Fruit fly (Drosophila melanogaster): ENCODE results near the gene smog.

Gene smog

dm6 chr2L:4915715-4916153 is 63.1 kb downstream of the smog start (continued):
- TF ChIP-seq Nf-YA (GFP tag; IDR thresholded peaks at IDR 0.05) (0 out of 2 replicates have a peak, but pooled peaks have one; percentile 43), Ptx1 (GFP tag; IDR thresholded peaks at IDR 0.05) (peak; percentile 18; the same call in 1 of the 2 replicates), CG11504 (tag; optimal IDR thresholded peaks at IDR 0.05) (peak; percentile 63), CG13296 (GFP tag; optimal IDR thresholded peaks at IDR 0.05) (no peak), wor (GFP tag; IDR thresholded peaks at IDR 0.05) (peak; percentile 33; the same call in 1 of the 2 replicates), Oli (tag; optimal IDR thresholded peaks at IDR 0.05) (peak; percentile 22), tll (GFP tag; optimal IDR thresholded peaks at IDR 0.05) (no peak), CG3281 (GFP tag; optimal IDR thresholded peaks at IDR 0.05) (peak; percentile 3), cwo (GFP tag; optimal IDR thresholded peaks at IDR 0.05) (peak; percentile 1), CG15601 (tag; optimal IDR thresholded peaks at IDR 0.05) (peak; percentile 7), CG4360 (GFP tag; IDR thresholded peaks at IDR 0.05) (peak; percentile 46), CoRest (tag; optimal IDR thresholded peaks at IDR 0.05) (peak; percentile 22), CG17361 (GFP tag; IDR thresholded peaks at IDR 0.05) (peak; percentile 67), crol (GFP tag; IDR thresholded peaks at IDR 0.05) (peak; percentile 54), grn (GFP tag; optimal IDR thresholded peaks at IDR 0.05) (no peak), CG13424 (tag; optimal IDR thresholded peaks at IDR 0.05) (peak; percentile 24), slbo (GFP tag; IDR thresholded peaks at IDR 0.05) (no peak), Six4 (GFP tag; optimal IDR thresholded peaks at IDR 0.05) (peak; percentile 21), Rx (GFP tag; IDR thresholded peaks at IDR 0.05) (no peak), CG13624 (GFP tag; optimal IDR thresholded peaks at IDR 0.05) (no peak), Jarid2 (GFP tag; optimal IDR thresholded peaks at IDR 0.05) (no peak), Awh (GFP tag; IDR thresholded peaks at IDR 0.05) (peak; percentile 53; the same call in 1 of the 2 replicates), Med (GFP tag) (peak; percentile 58), bsh (GFP tag; optimal IDR thresholded peaks at IDR 0.05) (peak in 1 of 2 experiments; percentile 24), gem (tag; optimal IDR thresholded peaks at IDR 0.05) (peak; percentile 60), Hr78 (GFP tag; optimal IDR thresholded peaks at IDR 0.05) (peak in 1 of 2 experiments; percentile 90), CG7745 (tag; optimal IDR thresholded peaks at IDR 0.05) (no peak), CG4820 (GFP tag; optimal IDR thresholded peaks at IDR 0.05) (peak; percentile 24), CG15269 (tag; optimal IDR thresholded peaks at IDR 0.05) (peak; percentile 7), CG8478 (optimal IDR thresholded peaks at IDR 0.05) (no peak), lola (GFP tag; optimal IDR thresholded peaks at IDR 0.05) (peak in 1 of 3 experiments; percentile 37), CG12391 (tag; optimal IDR thresholded peaks at IDR 0.05) (peak; percentile 37), CG2712 (tag; optimal IDR thresholded peaks at IDR 0.05) (peak; percentile 49), zfh1 (GFP tag; IDR thresholded peaks at IDR 0.05) (0 out of 3 replicates have a peak, but pooled peaks have one; percentile 13), ase (GFP tag; IDR thresholded peaks at IDR 0.05) (no peak), bigmax (GFP tag; optimal IDR thresholded peaks at IDR 0.05) (no peak), HHEX (GFP tag; optimal IDR thresholded peaks at IDR 0.05) (no peak), NFAT (GFP tag; IDR thresholded peaks at IDR 0.05) (no peak)

dm6 chr2L:4916738-4917137 is 64.1 kb downstream of the smog start:
- TF ChIP-seq chif (GFP tag; optimal IDR thresholded peaks at IDR 0.05) (no peak), btn (GFP tag; optimal IDR thresholded peaks at IDR 0.05) (no peak), ci (GFP tag; IDR thresholded peaks at IDR 0.05) (no peak), phol (tag; optimal IDR thresholded peaks at IDR 0.05) (no peak), CkIIα-i1 (GFP tag; IDR thresholded peaks at IDR 0.05) (no peak), Ada2b (GFP tag; IDR thresholded peaks at IDR 0.05) (no peak), Bdp1 (GFP tag; optimal IDR thresholded peaks at IDR 0.05) (no peak), en (GFP tag; optimal IDR thresholded peaks at IDR 0.05) (no peak), CG11085 (GFP tag; IDR thresholded peaks at IDR 0.05) (no peak), fd64A (GFP tag; optimal IDR thresholded peaks at IDR 0.05) (no peak), Meics (GFP tag; optimal IDR thresholded peaks at IDR 0.05) (no peak), ab (GFP tag; optimal IDR thresholded peaks at IDR 0.05) (no peak), Hr39 (optimal IDR thresholded peaks at IDR 0.05) (no peak), CG11560 (tag; IDR thresholded peaks at IDR 0.05) (no peak), CG15269 (tag; optimal IDR thresholded peaks at IDR 0.05) (no peak), Vsx1 (GFP tag; optimal IDR thresholded peaks at IDR 0.05) (no peak)
